Fruit fly (Drosophila melanogaster): Measurements from ENCODE around the gene Eip78C.

The Eip78C gene

dm6 chr3L:21277897-21278530, 51.6 kb downstream of the Eip78C start (continued):
- TF ChIP-seq Eip74EF (GFP tag; optimal IDR thresholded peaks at IDR 0.05) (no peak), Sry-δ (GFP tag; optimal IDR thresholded peaks at IDR 0.05) (no peak), wor (GFP tag; IDR thresholded peaks at IDR 0.05) (no peak), Fer1 (GFP tag; optimal IDR thresholded peaks at IDR 0.05) (no peak)

dm6 chr3L:21279168-21279567, 52.8 kb downstream of the Eip78C start:
- no peak for TF ChIP-seq yki (optimal IDR thresholded peaks at IDR 0.05)
- TF ChIP-seq CG9932 (GFP tag; IDR thresholded peaks at IDR 0.05): no peak
- peak; percentile 66 for TF ChIP-seq ewg (GFP tag; optimal IDR thresholded peaks at IDR 0.05)
- TF ChIP-seq Dbx (GFP tag; IDR thresholded peaks at IDR 0.05): 0 out of 3 replicates have a peak, but pooled peaks have one; percentile 8
- no peak for TF ChIP-seq trh (GFP tag; optimal IDR thresholded peaks at IDR 0.05)
- peak; percentile 4 for TF ChIP-seq Med (GFP tag)
- TF ChIP-seq onecut (GFP tag; IDR thresholded peaks at IDR 0.05): peak; percentile 98

- TF ChIP-seq CG3281 (GFP tag; optimal IDR thresholded peaks at IDR 0.05) (peak; percentile 59), Hmx (GFP tag; optimal IDR thresholded peaks at IDR 0.05) (no peak), nom (GFP tag; optimal IDR thresholded peaks at IDR 0.05) (peak; percentile 26), twi (tag; optimal IDR thresholded peaks at IDR 0.05) (no peak), Antp (GFP tag; optimal IDR thresholded peaks at IDR 0.05) (peak; percentile 7), CG17612 (GFP tag; IDR thresholded peaks at IDR 0.05) (no peak), Optix (GFP tag; IDR thresholded peaks at IDR 0.05) (no peak), Nf-YC (tag; optimal IDR thresholded peaks at IDR 0.05) (peak; percentile 47), org-1 (GFP tag; optimal IDR thresholded peaks at IDR 0.05) (peak; percentile 5), Med (GFP tag) (peak; percentile 93), Mrtf (GFP tag; IDR thresholded peaks at IDR 0.05) (no peak), nerfin-2 (GFP tag; IDR thresholded peaks at IDR 0.05; ENCODE audit: partially characterized antibody) (no peak), BtbVII (GFP tag; optimal IDR thresholded peaks at IDR 0.05) (peak; percentile 72), CG11247 (GFP tag; IDR thresholded peaks at IDR 0.05) (no peak), sna (GFP tag; IDR thresholded peaks at IDR 0.05; ENCODE audit: partially characterized antibody) (peak; percentile 45; the same call in 1 of the 2 replicates), z (GFP tag; IDR thresholded peaks at IDR 0.05) (peak; percentile 88), CG17186 (GFP tag; optimal IDR thresholded peaks at IDR 0.05) (no peak), CG11504 (tag; optimal IDR thresholded peaks at IDR 0.05) (peak; percentile 3), pnt (GFP tag; optimal IDR thresholded peaks at IDR 0.05) (no peak), Abd-B (GFP tag; optimal IDR thresholded peaks at IDR 0.05) (no peak), Ptx1 (GFP tag; IDR thresholded peaks at IDR 0.05) (no peak), CG12769 (tag; optimal IDR thresholded peaks at IDR 0.05) (peak; percentile 67), tna (GFP tag; IDR thresholded peaks at IDR 0.05; ENCODE audit: partially characterized antibody) (peak; percentile 41; the same call in 1 of the 2 replicates), CG30431 (GFP tag; optimal IDR thresholded peaks at IDR 0.05) (no peak), Doc3 (GFP tag; IDR thresholded peaks at IDR 0.05; ENCODE audit: partially characterized antibody) (no peak), HmgD (GFP tag; optimal IDR thresholded peaks at IDR 0.05) (no peak), YL-1 (GFP tag; optimal IDR thresholded peaks at IDR 0.05) (peak; percentile 0), cwo (GFP tag; optimal IDR thresholded peaks at IDR 0.05) (peak; percentile 96), CG2120 (GFP tag; optimal IDR thresholded peaks at IDR 0.05) (peak; percentile 71), CG6175 (GFP tag; IDR thresholded peaks at IDR 0.05) (no peak), gem (tag; optimal IDR thresholded peaks at IDR 0.05) (peak; percentile 19), CG2129 (GFP tag; IDR thresholded peaks at IDR 0.05; ENCODE audit: partially characterized antibody) (no peak), zfh2 (GFP tag; optimal IDR thresholded peaks at IDR 0.05) (peak; percentile 54), esg (GFP tag; conservative IDR thresholded peaks at IDR 0.05) (no peak), toy (GFP tag; IDR thresholded peaks at IDR 0.05) (no peak), NFAT (GFP tag; IDR thresholded peaks at IDR 0.05) (no peak; the same call in 1 of the 2 replicates)
Observed at dm6 chr3L:21279876-21280566, 53.6 kb downstream of the Eip78C start, which contains the start of gene AcCoAS. TSS of gene AcCoAS (minus strand) at chr3L:21280243.

Measured in whole organism, embryonic.